Worm (Caenorhabditis elegans) whole organism, L4 larva: ENCODE data around the gene T28C12.1.

Experiments
- aha-1 ChIP-seq: fragments of 150-350 bp; peaks from one replicate; lab custom pipeline; 2014; ENCODE audit warnings: missing biosample characterization, missing genetic modification characterization
- daf-16 ChIP-seq, 3 experiments: sonication (generic microtip); optimal IDR thresholded peaks; 2 replicates each; lab custom pipeline; 2016 to 2017; ENCODE audit warnings: missing genetic modification characterization in 3 of 3, missing genetic modification reagents in 3 of 3, mild to moderate bottlenecking in 2 of 3, missing compliant biosample characterization in 2 of 3, missing biosample characterization in 1 of 3, moderate library complexity in 1 of 3
- egl-27 ChIP-seq: sonication (generic microtip); optimal IDR thresholded peaks from 3 replicates; lab custom pipeline; 2017; ENCODE audit warnings: missing biosample characterization, missing genetic modification reagents, missing genetic modification characterization
- hif-1 ChIP-seq, 2 experiments: sonication (generic microtip); optimal IDR thresholded peaks; 2 replicates each; lab custom pipeline; 2016 to 2017; ENCODE audit warnings: missing compliant biosample characterization in 2 of 2, missing genetic modification characterization in 2 of 2, missing genetic modification reagents in 2 of 2, missing genotype in 2 of 2, mild to moderate bottlenecking in 1 of 2
- lin-15B ChIP-seq: fragments of 150-350 bp; sonication (generic microtip); optimal IDR thresholded peaks from 3 replicates; lab custom pipeline; 2014; ENCODE audit warnings: missing biosample characterization, missing genetic modification characterization
- lsy-2 ChIP-seq, 2 experiments: fragments of 150-350 bp in 1 of 2; sonication (generic microtip) in 1 of 2; optimal IDR thresholded peaks; 2 replicates each; lab custom pipeline; 2014 to 2017; ENCODE audit warnings: missing biosample characterization in 2 of 2, missing genetic modification characterization in 2 of 2
- nhr-237 ChIP-seq: sonication (generic microtip); optimal IDR thresholded peaks from 2 replicates; lab custom pipeline; 2017; ENCODE audit warnings: missing biosample characterization, missing genetic modification characterization
- nhr-41 ChIP-seq: fragments of 200-800 bp; sonication (Bioruptor generic); IDR thresholded peaks from 2 replicates; pipeline ENCODE4 v1.3.6; 2022; ENCODE audit warnings: missing genetic modification reagents, missing genetic modification characterization, missing compliant biosample characterization
- snpc-4 ChIP-seq: fragments of 150-350 bp; optimal IDR thresholded peaks from 2 replicates; lab custom pipeline; 2014; ENCODE audit warnings: missing biosample characterization, missing genetic modification characterization
- spr-3 ChIP-seq: fragments of 200-800 bp; sonication (Bioruptor generic); optimal IDR thresholded peaks from 2 replicates; lab custom pipeline; 2018; ENCODE audit warnings: mild to moderate bottlenecking, missing genetic modification characterization, missing compliant biosample characterization
- unc-62 ChIP-seq, 3 experiments: fragments of 150-350 bp in 1 of 3; sonication (generic microtip); optimal IDR thresholded peaks in 2 of 3; peaks in 1 of 3; 1 replicate in 1 of 3; 2 replicates in 2 of 3; lab custom pipeline; 2014 to 2017; ENCODE audit warnings: missing biosample characterization in 3 of 3, missing genetic modification characterization in 3 of 3, missing genetic modification reagents in 3 of 3, missing genotype in 1 of 3
- ztf-11 ChIP-seq: fragments of 150-350 bp; optimal IDR thresholded peaks from 2 replicates; lab custom pipeline; 2014; ENCODE audit warnings: missing biosample characterization, missing genetic modification characterization

DNA sequence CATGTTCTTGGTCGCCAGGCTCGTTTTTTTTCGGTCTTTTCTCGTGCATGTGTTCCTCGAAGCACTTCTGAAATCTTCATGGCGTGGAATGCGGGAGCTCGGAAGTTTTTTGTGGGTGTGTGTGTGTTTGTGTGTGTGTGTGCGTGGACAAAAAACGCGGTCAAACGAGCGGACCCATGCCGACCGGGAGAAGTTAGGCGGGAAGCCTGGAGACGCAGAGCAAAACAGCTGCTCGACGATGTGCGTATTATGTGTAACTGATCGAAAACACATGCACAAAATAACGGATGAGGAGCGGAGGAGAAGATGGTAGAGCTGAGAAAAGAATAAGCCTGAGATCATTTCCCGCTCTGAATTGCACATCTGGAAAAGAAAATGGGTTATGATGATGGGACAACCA, 10.8 kb downstream of the T28C12.1 start:
- peak in 1 of 2 experiments; percentile 63 for TF ChIP-seq daf-16 (GFP tag; optimal IDR thresholded peaks at IDR 0.05; lab: Kevin White, UChicago)
- no peak for TF ChIP-seq daf-16 (tag; optimal IDR thresholded peaks at IDR 0.05; lab: Kevin White, UChicago)
- no peak for TF ChIP-seq lin-15B
- TF ChIP-seq nhr-237 (tag; lab: Kevin White, UChicago) = no peak
- TF ChIP-seq ztf-11 (tag; lab: Kevin White, UChicago) = no peak
- TF ChIP-seq hif-1 (tag; optimal IDR thresholded peaks at IDR 0.05; lab: Kevin White, UChicago) = no peak
- TF ChIP-seq unc-62 (GFP tag; optimal IDR thresholded peaks at IDR 0.05 in 1 of 2; lab: Kevin White, UChicago) = no peak
- TF ChIP-seq unc-62 (tag; optimal IDR thresholded peaks at IDR 0.05; lab: Kevin White, UChicago) = no peak
- no peak for TF ChIP-seq lsy-2 (tag; optimal IDR thresholded peaks at IDR 0.05; lab: Kevin White, UChicago)
- no peak for TF ChIP-seq egl-27 (tag; lab: Kevin White, UChicago)
- TF ChIP-seq snpc-4 (tag; lab: Kevin White, UChicago) = no peak
- no peak for TF ChIP-seq spr-3 (GFP tag; lab: Kevin White, UChicago)
- TF ChIP-seq nhr-41 (GFP tag; lab: Robert Waterston, UW) = no peak
- no peak for TF ChIP-seq aha-1 (tag; lab: Kevin White, UChicago)
